Fruit fly (Drosophila melanogaster): ENCODE measurements around the gene CG7714.

DNA sequence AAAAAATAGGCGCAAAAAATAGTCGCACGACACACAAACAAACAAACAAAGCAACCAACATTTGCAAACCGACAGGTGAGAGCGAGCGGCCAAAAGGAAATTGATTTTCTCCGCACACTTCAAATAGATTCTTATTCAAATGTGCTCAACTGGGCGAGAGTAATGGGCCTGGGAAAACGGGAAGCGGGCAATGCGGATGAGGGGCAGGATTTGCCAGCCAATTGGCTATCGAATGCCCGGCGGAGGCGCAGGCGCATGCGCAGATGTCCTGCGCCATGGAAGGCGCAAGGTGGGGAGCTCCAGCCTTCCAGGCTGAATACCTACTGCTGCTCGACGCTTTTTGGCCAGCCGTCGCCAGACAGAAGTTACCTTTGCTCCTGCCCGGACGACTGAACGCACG, 21.1 kb downstream of the CG7714 start, which contains the start of the genes ChAT and VAChT:
- TF ChIP-seq CG8478 (optimal IDR thresholded peaks at IDR 0.05), result no peak
- no peak for TF ChIP-seq psq (optimal IDR thresholded peaks at IDR 0.05)
- TF ChIP-seq pan (optimal IDR thresholded peaks at IDR 0.05), result no peak
- no peak for TF ChIP-seq EcR (GFP tag; optimal IDR thresholded peaks at IDR 0.05)
